Worm (Caenorhabditis elegans): Measurements from ENCODE around the gene M176.16.
"Not testable (repeated sequence)": the region's sequence is repeated elsewhere in the genome, so short reads cannot be mapped to it uniquely, and the experiment has no call there.

- TF ChIP-seq klf-2 (GFP tag; conservative IDR thresholded peaks at IDR 0.05); flt-1 (GFP tag; IDR thresholded peaks at IDR 0.05): not testable (repeated sequence)
These were observed 33.9 kb downstream of the M176.16 start, which contains the start of gene R09D1.12 for ce11 chrII:9452172-9452571.

All from whole organism, midembryonic.